Fruit fly (Drosophila melanogaster): Measurements from ENCODE around the gene Ipp.

Gene Ipp

dm6 chr3R:13971728-13972448 is 13.3 kb downstream of the Ipp start (continued):
- TF ChIP-seq CG4360 (GFP tag; IDR thresholded peaks at IDR 0.05) = 0 out of 2 replicates have a peak, but pooled peaks have one; percentile 7
- TF ChIP-seq CG4404 (GFP tag; IDR thresholded peaks at IDR 0.05) = peak; percentile 40; the same call in 1 of the 2 replicates
- TF ChIP-seq cwo (GFP tag; optimal IDR thresholded peaks at IDR 0.05) = no peak
- peak; percentile 10 for TF ChIP-seq trem (tag; optimal IDR thresholded peaks at IDR 0.05)
- TF ChIP-seq tap (tag; optimal IDR thresholded peaks at IDR 0.05) = no peak
- TF ChIP-seq CG10462 (GFP tag; optimal IDR thresholded peaks at IDR 0.05) = no peak
- TF ChIP-seq Ptx1 (GFP tag; IDR thresholded peaks at IDR 0.05) = peak; percentile 16; the same call in 1 of the 2 replicates
- peak; percentile 86 for TF ChIP-seq pros (GFP tag; optimal IDR thresholded peaks at IDR 0.05)
- peak; percentile 98 for TF ChIP-seq D (optimal IDR thresholded peaks at IDR 0.05)
- TF ChIP-seq D (GFP tag; optimal IDR thresholded peaks at IDR 0.05) = peak; percentile 28
- TF ChIP-seq Bteb2 (GFP tag; optimal IDR thresholded peaks at IDR 0.05) = no peak
- TF ChIP-seq gem (tag; optimal IDR thresholded peaks at IDR 0.05) = peak; percentile 43
- TF ChIP-seq hkb (optimal IDR thresholded peaks at IDR 0.05) = no peak
- peak; percentile 26; the same call in 1 of the 2 replicates for TF ChIP-seq hkb (GFP tag; IDR thresholded peaks at IDR 0.05)
- TF ChIP-seq phol (tag; optimal IDR thresholded peaks at IDR 0.05) = peak; percentile 21
- no peak for TF ChIP-seq hb (GFP tag; IDR thresholded peaks at IDR 0.05; ENCODE audit: partially characterized antibody)
- peak; percentile 71 for TF ChIP-seq CG9727 (GFP tag; optimal IDR thresholded peaks at IDR 0.05)
- TF ChIP-seq CG17829 (tag; optimal IDR thresholded peaks at IDR 0.05) = peak; percentile 3
- TF ChIP-seq CG31441 (GFP tag; IDR thresholded peaks at IDR 0.05) = 0 out of 2 replicates have a peak, but pooled peaks have one; percentile 32
- TF ChIP-seq fd102C (GFP tag; optimal IDR thresholded peaks at IDR 0.05) = peak; percentile 14
- peak; percentile 61 for TF ChIP-seq CG7271 (tag; optimal IDR thresholded peaks at IDR 0.05)
- TF ChIP-seq CG12391 (tag; optimal IDR thresholded peaks at IDR 0.05) = peak; percentile 39
- peak; percentile 1 for TF ChIP-seq fd96Cb (tag; optimal IDR thresholded peaks at IDR 0.05)
- TF ChIP-seq pan (optimal IDR thresholded peaks at IDR 0.05) = no peak
- TF ChIP-seq pan (GFP tag; optimal IDR thresholded peaks at IDR 0.05 in 1 of 2, IDR thresholded peaks at IDR 0.05 in 1 of 2) = peak in 1 of 2 experiments; percentile 16
- peak; percentile 5 for TF ChIP-seq grau (tag; optimal IDR thresholded peaks at IDR 0.05)
- peak in 1 of 2 experiments; percentile 12 for TF ChIP-seq bsh (GFP tag; optimal IDR thresholded peaks at IDR 0.05)
- TF ChIP-seq salm (tag; optimal IDR thresholded peaks at IDR 0.05) = no peak
- TF ChIP-seq CG17802 (tag; optimal IDR thresholded peaks at IDR 0.05) = no peak
- TF ChIP-seq sens (GFP tag) = peak; percentile 51
- TF ChIP-seq CG13775 (GFP tag; optimal IDR thresholded peaks at IDR 0.05) = peak; percentile 28
- TF ChIP-seq CG1529 (GFP tag; optimal IDR thresholded peaks at IDR 0.05) = no peak
- TF ChIP-seq CG7839 (tag; optimal IDR thresholded peaks at IDR 0.05) = peak; percentile 17
- TF ChIP-seq tll (GFP tag; optimal IDR thresholded peaks at IDR 0.05) = peak in 1 of 2 experiments; percentile 78
- peak; percentile 5 for TF ChIP-seq CG7556 (GFP tag; optimal IDR thresholded peaks at IDR 0.05)
- TF ChIP-seq row (GFP tag; IDR thresholded peaks at IDR 0.05) = peak; percentile 26; the same call in 1 of the 3 replicates
- TF ChIP-seq zfh1 (GFP tag; IDR thresholded peaks at IDR 0.05) = peak; percentile 39; the same call in 2 of the 3 replicates
- TF ChIP-seq nmo (GFP tag; optimal IDR thresholded peaks at IDR 0.05) = peak; percentile 12

- TF ChIP-seq Chrac-16 (GFP tag; optimal IDR thresholded peaks at IDR 0.05) (no peak), vnd (GFP tag; IDR thresholded peaks at IDR 0.05; ENCODE audit: partially characterized antibody) (0 out of 3 replicates have a peak, but pooled peaks have one; percentile 32), CG12769 (tag; optimal IDR thresholded peaks at IDR 0.05) (peak; percentile 71), sens (GFP tag) (peak; percentile 70), Trl (optimal IDR thresholded peaks at IDR 0.05) (peak in 1 of 2 experiments; percentile 24), Trl (GFP tag; optimal IDR thresholded peaks at IDR 0.05) (no peak), CG10321 (GFP tag; IDR thresholded peaks at IDR 0.05) (0 out of 2 replicates have a peak, but pooled peaks have one; percentile 15), CG3407 (GFP tag; optimal IDR thresholded peaks at IDR 0.05) (no peak), chinmo (GFP tag; IDR thresholded peaks at IDR 0.05; ENCODE audit: partially characterized antibody) (0 out of 4 replicates have a peak, but pooled peaks have one; percentile 56), CG1832 (GFP tag; optimal IDR thresholded peaks at IDR 0.05) (peak; percentile 7), tgo (GFP tag; IDR thresholded peaks at IDR 0.05) (no peak), sd (tag; optimal IDR thresholded peaks at IDR 0.05) (peak; percentile 34), ftz-f1 (GFP tag; optimal IDR thresholded peaks at IDR 0.05) (peak; percentile 91)
These were observed 14.1 kb downstream of the Ipp start for dm6 chr3R:13972653-13973052.
